Fruit fly (Drosophila melanogaster): ENCODE data around the gene Trx2.

The Trx2 gene

DNA sequence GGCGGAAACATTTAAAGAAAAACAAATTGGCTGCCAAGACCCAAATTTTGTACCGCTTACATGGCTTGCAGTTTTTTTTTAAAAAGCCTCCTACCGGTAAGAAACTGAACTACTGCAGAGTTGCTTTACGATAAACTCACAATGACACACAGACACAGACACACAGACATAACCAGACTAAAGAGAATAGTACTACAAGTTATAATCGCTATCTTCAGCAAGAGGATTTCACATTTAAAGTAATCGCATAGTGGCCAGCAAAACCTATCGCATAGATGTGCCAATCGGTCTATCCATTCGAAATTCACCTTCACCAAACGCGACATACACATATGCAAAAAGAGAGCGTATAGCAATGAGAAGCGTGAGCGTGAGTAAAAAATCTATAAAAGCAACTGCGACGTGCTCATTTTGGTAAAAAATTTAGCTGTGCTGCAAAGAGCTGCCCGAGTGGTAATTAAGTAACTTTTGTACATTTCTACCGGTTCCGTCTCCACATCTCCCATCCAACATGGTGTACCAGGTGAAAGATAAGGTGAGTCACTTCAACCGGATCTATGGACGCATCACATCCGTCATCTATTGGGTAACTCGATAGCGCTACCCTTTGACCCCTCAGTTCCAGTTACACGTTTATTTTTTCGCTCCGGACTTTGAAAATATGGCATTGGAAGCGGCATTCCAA, at the start of gene Trx2:
Trx2 (plus strand) TSS at position 161 of the 685 bp plus-strand sequence.
- peak; percentile 33 for TF ChIP-seq noc (tag; optimal IDR thresholded peaks at IDR 0.05)

DNA sequence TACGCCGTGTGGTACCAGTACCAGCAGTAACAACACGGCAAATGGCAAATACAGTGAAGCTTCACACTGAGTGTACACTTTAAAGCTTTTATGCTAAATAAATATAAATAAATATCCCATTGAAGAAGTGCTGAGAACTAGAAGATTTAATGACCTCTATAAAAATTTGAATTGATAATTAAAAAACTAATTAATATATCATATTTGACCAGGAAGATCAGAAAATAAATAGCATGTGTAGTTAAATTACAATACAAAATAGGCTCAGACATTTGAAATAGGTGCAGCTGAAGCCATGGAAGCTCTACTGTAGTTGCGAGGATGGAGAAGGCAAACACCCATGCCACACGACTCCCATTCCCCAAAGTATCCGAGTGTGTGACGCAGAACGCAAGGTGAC, 48.4 kb upstream of the Trx2 start:
- TF ChIP-seq noc (tag; optimal IDR thresholded peaks at IDR 0.05) = peak; percentile 18

DNA sequence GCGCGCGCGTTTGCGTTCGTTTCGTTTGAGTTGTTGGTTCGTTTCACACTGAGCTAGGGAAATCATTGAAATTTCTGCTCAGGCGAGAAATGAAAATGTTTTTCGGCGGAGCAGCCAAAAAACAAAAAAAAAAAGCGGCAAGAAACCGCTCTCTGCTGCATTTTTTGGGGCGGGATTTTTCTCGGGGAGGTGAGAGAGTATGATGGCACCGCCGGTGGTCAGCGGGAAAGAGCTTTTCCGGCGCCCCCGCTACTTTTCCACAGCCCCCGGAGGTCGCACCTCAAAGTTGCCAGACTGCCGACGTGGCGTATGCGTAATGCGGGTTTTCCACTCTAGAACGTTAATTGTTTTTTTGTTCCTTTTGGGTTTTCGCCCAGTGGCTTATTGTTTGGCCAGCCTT, 47.6 kb upstream of the Trx2 start, which contains the start of gene CG46468:
CG46468 (minus strand) TSS at position 52 of the 400 bp plus-strand sequence.
- no peak for TF ChIP-seq noc (tag; optimal IDR thresholded peaks at IDR 0.05)

DNA sequence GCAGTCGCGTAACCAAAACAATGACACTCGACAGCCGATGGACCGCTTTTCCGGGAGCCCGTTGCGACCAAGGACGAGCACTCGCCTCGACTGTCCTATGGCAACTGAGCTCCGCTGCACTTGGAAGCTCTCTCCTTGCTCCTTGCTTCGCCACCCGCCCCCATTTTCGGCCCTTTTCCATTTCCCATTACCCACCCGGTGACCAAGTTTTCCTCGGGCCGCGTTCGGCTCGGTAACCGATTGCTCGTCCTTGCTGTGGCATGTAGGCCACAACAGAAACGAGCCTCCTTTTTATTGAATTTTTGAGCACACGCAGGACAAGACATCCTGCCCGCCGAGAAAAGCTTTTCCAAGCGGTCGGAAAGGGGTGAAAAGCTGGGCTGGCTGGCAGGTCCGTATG, 46.3 kb upstream of the Trx2 start, which contains the start of gene jp:
jp (minus strand) TSS at position 95 of the 400 bp plus-strand sequence.
- TF ChIP-seq noc (tag; optimal IDR thresholded peaks at IDR 0.05) = no peak

DNA sequence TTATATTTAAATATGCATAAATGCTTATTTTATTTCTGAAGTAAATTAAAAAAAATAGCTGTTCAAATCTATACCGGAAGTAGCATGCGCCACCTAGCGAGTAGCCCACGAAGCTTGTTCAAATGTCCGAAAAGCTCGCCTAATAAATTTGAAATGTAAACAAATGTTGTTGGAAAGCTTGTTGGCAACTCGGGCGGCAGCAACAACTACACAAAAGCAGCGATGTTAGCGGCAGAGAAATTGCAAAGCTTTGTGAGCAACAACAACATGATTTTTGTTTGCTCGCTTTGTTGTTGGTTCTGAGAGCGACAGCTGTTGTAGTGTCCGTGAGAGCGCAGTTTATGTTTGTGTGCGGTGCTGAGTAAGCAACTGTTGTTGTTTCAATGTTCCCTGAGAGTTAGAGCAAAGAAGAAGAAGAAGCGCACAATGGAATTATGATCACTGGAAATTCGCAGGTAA, 45.5 kb upstream of the Trx2 start:
- TF ChIP-seq noc (tag; optimal IDR thresholded peaks at IDR 0.05) = peak; percentile 81

DNA sequence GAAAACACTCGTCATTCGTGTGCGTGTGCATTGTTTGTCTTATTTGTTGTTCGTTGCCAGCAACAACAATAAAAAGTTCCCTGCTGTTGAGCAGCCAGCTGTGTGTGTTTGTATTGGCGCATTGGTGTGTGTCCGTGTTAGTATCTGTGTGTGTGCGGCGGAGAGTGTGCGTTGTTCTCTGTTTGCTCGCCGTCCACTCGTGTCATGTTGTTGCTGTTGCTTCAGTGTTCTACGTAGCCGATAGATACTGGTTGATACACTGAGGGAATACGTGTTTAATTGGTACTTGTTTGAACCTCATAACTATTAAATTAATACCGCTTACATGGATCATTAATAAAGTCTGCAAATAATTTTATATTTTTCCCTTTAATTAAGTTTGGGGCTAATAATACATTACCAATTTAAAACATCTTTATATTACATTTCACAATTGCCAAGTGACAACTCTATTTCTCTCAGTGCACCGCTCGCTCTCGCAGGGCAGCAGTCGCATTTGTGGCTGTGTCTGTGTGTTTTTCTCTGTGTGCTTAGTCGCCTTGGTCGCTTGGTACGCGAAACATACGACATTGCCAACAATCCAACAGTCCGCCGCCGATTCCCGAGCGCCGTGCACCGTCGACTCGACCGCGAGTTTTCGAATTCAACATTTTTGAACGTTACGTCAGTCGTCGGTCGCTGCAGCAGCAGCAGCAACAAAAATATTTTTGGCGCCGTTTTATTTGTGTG, 44.4 kb upstream of the Trx2 start, which contains the start of gene brwl:
brwl (plus strand) TSS at position 531 of the 729 bp plus-strand sequence.
- TF ChIP-seq noc (tag; optimal IDR thresholded peaks at IDR 0.05) = peak; percentile 99

DNA sequence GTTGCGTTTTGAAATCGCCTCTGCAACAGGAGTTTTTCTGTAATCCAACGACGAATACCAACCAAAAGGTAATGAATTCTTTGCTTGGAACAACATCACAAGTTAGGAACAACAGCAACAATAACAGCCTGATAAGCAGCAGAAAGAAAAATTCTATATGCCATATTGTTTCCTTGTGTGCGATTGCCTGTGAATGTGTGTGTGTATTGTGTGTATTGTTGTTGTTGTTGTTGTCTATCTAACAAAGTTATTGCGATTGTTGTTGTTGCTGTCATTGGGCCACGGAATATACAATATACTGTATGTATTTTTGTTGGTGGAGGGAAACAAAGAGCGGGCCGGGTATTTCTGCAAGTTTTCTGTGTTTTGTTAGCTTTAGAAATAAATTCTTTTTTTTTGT, 43.8 kb upstream of the Trx2 start:
- no peak for TF ChIP-seq noc (tag; optimal IDR thresholded peaks at IDR 0.05)

DNA sequence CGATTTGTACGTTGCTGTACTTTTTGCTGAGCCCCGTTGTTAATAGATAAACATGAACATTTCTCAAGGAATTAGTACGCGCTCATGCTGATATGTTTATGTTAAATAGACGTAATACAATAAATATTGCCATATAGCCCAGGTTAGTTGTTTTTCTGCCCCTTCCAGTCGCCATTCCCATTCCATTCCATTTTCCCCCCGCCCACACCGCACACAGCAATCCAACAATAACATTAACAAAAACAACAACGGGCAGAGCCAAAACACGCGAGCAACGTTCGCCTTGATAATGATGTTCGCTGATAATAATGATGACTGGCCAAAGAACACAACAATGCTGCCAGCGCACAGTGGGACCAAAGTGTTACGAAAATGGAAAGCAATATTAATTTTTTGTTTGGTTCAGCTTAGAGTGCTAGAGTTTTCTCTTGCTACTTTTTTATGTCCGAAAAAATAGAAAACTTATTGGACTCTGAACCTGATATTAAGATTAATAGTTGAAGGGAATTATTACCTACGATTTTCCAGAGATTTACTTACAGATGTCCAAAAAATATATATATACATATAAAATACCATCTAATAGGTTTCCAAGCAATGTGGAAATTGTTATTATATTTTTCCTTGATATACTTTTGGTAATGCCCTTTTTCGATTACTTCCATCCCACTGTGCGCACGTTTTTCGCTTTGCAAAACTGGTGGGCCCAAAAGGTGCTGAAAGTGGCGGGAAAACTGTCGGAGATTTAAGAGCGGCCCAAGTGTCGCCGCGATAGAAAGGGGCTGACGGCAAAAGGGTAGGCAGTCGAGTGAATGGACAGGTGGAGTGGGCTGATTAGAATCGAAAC, 43.2 kb upstream of the Trx2 start:
- TF ChIP-seq noc (tag; optimal IDR thresholded peaks at IDR 0.05) = peak; percentile 98

DNA sequence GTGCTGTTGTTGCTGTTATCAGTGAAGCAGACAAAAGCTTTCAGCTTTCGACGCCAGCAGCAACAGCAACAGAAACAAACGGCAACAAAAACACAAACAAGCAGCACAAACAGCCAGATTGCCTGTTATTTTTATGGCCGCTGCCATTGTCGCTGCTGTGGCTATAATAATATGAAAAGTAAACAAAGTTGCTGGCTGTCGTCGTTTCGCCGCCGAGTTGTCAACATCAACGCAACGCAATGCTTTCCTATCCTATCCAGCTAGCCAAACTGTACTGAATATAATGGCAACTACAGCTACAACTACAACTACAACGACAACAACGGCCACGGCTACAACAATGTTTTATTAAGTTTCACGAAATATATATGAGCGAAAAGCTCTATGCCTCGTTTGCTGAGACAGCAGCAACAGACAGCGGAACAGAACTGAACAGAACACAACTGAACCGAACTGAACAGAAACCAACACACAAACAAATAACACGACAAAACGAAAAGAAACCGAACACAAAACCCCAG, 42.2 kb upstream of the Trx2 start:
- no peak for TF ChIP-seq noc (tag; optimal IDR thresholded peaks at IDR 0.05)

DNA sequence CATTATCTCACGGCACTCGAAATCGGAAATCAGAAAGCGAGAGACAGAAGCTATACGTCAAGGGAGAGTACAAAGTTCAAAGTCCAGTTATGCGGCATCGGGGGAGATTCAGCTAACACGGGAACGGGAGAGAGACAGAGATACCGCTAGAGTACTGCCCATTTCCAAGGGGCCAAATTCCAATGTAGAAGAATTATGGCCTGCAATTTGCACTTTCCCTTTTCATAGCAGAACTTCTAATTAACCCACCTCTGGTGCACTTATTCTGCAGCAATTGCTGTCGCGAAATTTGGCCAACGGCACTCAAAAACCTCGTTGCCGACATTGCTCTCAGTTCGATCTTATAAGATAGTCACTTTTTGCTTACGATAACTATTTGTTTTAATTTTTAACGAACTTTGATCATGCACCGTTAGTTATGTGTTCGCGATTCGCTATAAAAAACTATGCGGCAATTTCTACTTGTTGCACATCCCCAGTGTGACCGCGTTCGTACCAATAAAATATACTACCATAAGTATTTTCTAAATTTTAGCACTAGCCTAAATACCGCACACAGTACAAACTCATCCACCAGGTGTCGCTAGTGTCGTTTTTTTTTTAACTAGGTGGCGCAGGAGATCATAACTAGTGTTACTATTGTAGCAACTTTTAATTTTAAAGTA, 36.6 kb upstream of the Trx2 start, which contains the start of gene Mtpalpha:
Mtpalpha (minus strand) TSS at position 501 of the 665 bp plus-strand sequence.
- peak; percentile 67 for TF ChIP-seq noc (tag; optimal IDR thresholded peaks at IDR 0.05)

DNA sequence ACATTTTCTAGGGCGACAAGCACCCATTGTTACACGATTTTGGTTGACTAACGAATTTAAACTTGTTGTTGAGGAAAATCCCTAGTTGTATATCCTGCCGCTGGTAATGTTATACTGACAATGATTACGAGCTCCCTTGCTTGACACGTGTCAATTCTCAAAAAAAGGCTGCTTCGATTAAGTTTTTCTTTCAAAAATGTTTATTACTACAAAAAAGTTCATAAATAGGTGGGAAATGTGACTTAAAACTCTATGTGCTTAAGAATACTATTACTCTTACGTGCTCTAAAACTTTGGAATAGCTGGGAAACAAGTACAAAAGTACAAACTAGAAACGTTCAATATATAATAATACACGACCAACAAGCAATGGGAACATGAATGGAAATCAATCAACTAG, 33.4 kb upstream of the Trx2 start, which contains the start of gene CG31709:
CG31709 (minus strand) TSS at position 101 of the 400 bp plus-strand sequence.
- TF ChIP-seq noc (tag; optimal IDR thresholded peaks at IDR 0.05) = no peak

DNA sequence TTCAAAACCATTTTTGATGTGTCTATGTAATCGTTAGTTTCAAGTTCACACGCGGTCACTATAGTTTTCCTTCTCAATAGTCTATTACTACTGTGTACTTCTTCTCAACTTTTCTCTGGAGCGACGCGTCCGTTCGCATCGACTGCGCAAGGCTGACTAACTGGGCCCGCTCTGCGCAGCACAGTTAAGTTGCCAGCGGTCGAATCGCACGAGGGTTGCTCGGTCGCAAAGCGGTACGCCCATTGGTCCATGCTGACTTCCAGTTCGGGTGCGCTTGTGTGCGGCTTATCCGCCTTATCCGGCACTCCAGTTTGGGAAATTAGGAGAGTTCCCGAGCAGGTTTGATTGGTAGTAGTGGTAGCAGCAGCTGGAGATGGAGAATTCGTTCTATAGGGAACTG, 31.4 kb upstream of the Trx2 start, which contains the start of gene gcm:
gcm (minus strand) TSS at position 164 of the 400 bp plus-strand sequence.
- no peak for TF ChIP-seq noc (tag; optimal IDR thresholded peaks at IDR 0.05)

DNA sequence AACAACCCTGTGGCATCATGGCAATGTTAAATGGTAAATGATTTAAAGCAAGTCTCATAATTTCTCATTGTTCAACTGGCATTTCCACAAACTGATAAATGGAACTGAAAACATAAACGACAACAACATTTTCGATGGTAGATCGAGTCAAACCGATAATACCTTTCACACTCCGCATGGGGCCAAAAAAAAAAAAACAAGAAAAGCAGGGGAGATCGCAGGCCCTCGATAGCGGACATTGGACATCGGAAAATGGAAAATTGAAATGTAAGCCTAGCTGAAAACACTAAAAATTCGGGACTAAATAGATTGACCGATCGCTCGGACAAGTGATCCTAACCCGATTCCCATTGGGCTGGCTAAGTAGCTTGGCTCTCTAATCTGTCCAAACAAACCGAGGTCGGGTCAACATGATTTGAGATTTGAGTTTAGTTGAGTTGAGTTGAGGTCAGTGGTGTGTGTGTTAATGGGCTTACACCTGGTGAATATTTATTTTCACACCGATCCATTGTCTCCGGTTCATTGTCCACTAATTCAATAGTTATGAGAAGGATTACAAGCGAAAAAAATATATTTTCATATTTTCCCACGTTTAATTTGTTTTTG, 28.8 kb upstream of the Trx2 start:
- TF ChIP-seq noc (tag; optimal IDR thresholded peaks at IDR 0.05) = no peak

DNA sequence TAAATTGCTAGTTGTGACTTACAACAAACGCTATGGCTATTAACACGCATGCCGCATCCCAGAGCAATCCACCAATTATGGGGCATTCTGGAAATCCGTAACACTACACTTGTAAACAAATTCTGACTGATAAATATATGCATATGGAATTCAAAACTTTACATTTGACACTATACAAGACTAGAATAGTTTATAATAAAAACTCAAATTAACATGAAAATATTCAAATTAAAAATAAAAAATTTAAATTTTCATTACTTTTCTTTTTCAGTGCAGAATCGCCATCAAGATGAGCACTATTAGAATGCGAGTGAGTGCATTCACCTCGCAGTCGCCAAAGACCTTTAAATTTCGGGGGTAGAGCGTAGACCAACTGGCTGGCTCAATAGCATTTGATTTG, 27.0 kb upstream of the Trx2 start:
- TF ChIP-seq noc (tag; optimal IDR thresholded peaks at IDR 0.05) = no peak

Data from whole organism, larva.